Worm (Caenorhabditis elegans) whole organism, young adult: ENCODE measurements around the gene C04H5.1.

Experiments
- B0035.1 ChIP-seq: sonication (generic microtip); optimal IDR thresholded peaks from 2 replicates; lab custom pipeline; 2016; ENCODE audit warnings: missing genetic modification characterization, mild to moderate bottlenecking, missing compliant biosample characterization, missing genotype, missing genetic modification reagents
- C17E4.6 ChIP-seq: fragments of 200-800 bp; sonication (Bioruptor generic); IDR thresholded peaks from 2 replicates; pipeline ENCODE4 v1.3.6; 2022; ENCODE audit warnings: missing genetic modification reagents, missing genetic modification characterization, missing compliant biosample characterization
- F57C9.4 ChIP-seq: sonication (generic microtip); optimal IDR thresholded peaks from 2 replicates; lab custom pipeline; 2017; ENCODE audit warnings: mild to moderate bottlenecking, missing genetic modification characterization, missing compliant biosample characterization
- K12H6.12 ChIP-seq: fragments of 200-800 bp; sonication (Bioruptor generic); optimal IDR thresholded peaks from 2 replicates; lab custom pipeline; 2018; ENCODE audit warnings: mild to moderate bottlenecking, missing genetic modification characterization, missing compliant biosample characterization
- T26A5.8 ChIP-seq: sonication (generic microtip); optimal IDR thresholded peaks from 2 replicates; lab custom pipeline; 2016; ENCODE audit warnings: missing genetic modification characterization, missing compliant biosample characterization
- Y53F4B.3 ChIP-seq: fragments of 200-800 bp; sonication (Bioruptor generic); IDR thresholded peaks from 2 replicates; pipeline ENCODE4 v1.3.6; 2022; ENCODE audit warnings: missing genetic modification reagents, missing genetic modification characterization, missing compliant biosample characterization
- Y67H2A.10 ChIP-seq: fragments of 200-800 bp; sonication (Bioruptor generic); conservative IDR thresholded peaks from 2 replicates; pipeline ENCODE4 v1.3.6; 2022; ENCODE audit warnings: missing genetic modification reagents, missing genetic modification characterization, missing compliant biosample characterization
- Y79H2A.3 ChIP-seq: fragments of 200-800 bp; sonication (Bioruptor generic); conservative IDR thresholded peaks from 2 replicates; pipeline ENCODE4 v1.3.6; 2022; ENCODE audit warnings: missing genetic modification reagents, missing genetic modification characterization, missing compliant biosample characterization
- attf-3 ChIP-seq: fragments of 200-800 bp; sonication (Bioruptor generic); conservative IDR thresholded peaks from 2 replicates; pipeline ENCODE4 v1.3.6; 2022; ENCODE audit warnings: missing genetic modification reagents, missing genetic modification characterization, missing compliant biosample characterization
- attf-5 ChIP-seq: fragments of 200-800 bp; sonication (Bioruptor generic); optimal IDR thresholded peaks from 2 replicates; lab custom pipeline; 2018; ENCODE audit warnings: mild to moderate bottlenecking, missing genetic modification characterization, missing compliant biosample characterization
- attf-6 ChIP-seq: fragments of 200-800 bp; sonication (Bioruptor generic); IDR thresholded peaks from 2 replicates; pipeline ENCODE4 v1.3.6; 2022; ENCODE audit warnings: missing genetic modification reagents, missing genetic modification characterization, missing compliant biosample characterization
- ceh-27 ChIP-seq: fragments of 200-800 bp; sonication (Bioruptor generic); optimal IDR thresholded peaks from 2 replicates; lab custom pipeline; 2018; ENCODE audit warnings: mild to moderate bottlenecking, missing genetic modification characterization, moderate library complexity, missing compliant biosample characterization
- dpl-1 ChIP-seq: fragments of 150-350 bp; optimal IDR thresholded peaks from 2 replicates; lab custom pipeline; 2014; ENCODE audit warnings: missing biosample characterization, missing genetic modification reagents, missing genetic modification characterization
- egl-44 ChIP-seq: fragments of 200-800 bp; sonication (Bioruptor generic); IDR thresholded peaks from 2 replicates; pipeline ENCODE4 v1.3.6; 2022; ENCODE audit warnings: missing genetic modification reagents, missing genetic modification characterization, missing compliant biosample characterization
- egrh-3 ChIP-seq: fragments of 200-800 bp; sonication (Bioruptor generic); IDR thresholded peaks from 2 replicates; pipeline ENCODE4 v1.3.6; 2022; ENCODE audit warnings: missing genetic modification reagents, missing genetic modification characterization, missing compliant biosample characterization
- hmg-1.2 ChIP-seq: fragments of 200-800 bp; sonication (Bioruptor generic); IDR thresholded peaks from 2 replicates; pipeline ENCODE4 v1.3.6; 2022; ENCODE audit warnings: missing genetic modification reagents, missing genetic modification characterization, missing compliant biosample characterization
- hmg-20 ChIP-seq: fragments of 200-800 bp; sonication (Bioruptor generic); IDR thresholded peaks from 2 replicates; pipeline ENCODE4 v1.3.6; 2022; ENCODE audit warnings: missing genetic modification reagents, missing genetic modification characterization, missing compliant biosample characterization
- hrde-1 ChIP-seq: sonication (generic microtip); optimal IDR thresholded peaks from 2 replicates; lab custom pipeline; 2016; ENCODE audit warnings: missing genetic modification characterization, mild to moderate bottlenecking, missing compliant biosample characterization, moderate library complexity, missing genotype, missing genetic modification reagents, borderline replicate concordance
- let-526 ChIP-seq: fragments of 200-800 bp; sonication (Bioruptor generic); IDR thresholded peaks from 2 replicates; pipeline ENCODE4 v1.3.6; 2022; ENCODE audit warnings: missing genetic modification reagents, missing genetic modification characterization, missing compliant biosample characterization
- lin-26 ChIP-seq: fragments of 200-800 bp; sonication (Bioruptor generic); IDR thresholded peaks from 2 replicates; pipeline ENCODE4 v1.3.6; 2022; ENCODE audit warnings: missing genetic modification reagents, missing genetic modification characterization, missing compliant biosample characterization
- lsy-27 ChIP-seq: sonication (generic microtip); optimal IDR thresholded peaks from 2 replicates; lab custom pipeline; 2017; ENCODE audit warnings: missing genetic modification characterization, mild to moderate bottlenecking, missing compliant biosample characterization, antibody characterized with exemption, missing genotype, borderline replicate concordance; ENCODE audit not compliant: insufficient read depth
- madf-10 ChIP-seq: sonication (generic microtip); optimal IDR thresholded peaks from 2 replicates; lab custom pipeline; 2016; ENCODE audit warnings: mild to moderate bottlenecking, missing genetic modification characterization, missing compliant biosample characterization
- nfya-1 ChIP-seq: sonication (generic microtip); optimal IDR thresholded peaks from 2 replicates; lab custom pipeline; 2017; ENCODE audit warnings: antibody characterized with exemption, missing compliant biosample characterization, missing genetic modification characterization, borderline replicate concordance; ENCODE audit not compliant: insufficient read depth
- nfyb-1 ChIP-seq: fragments of 200-800 bp; sonication (Bioruptor generic); IDR thresholded peaks from 2 replicates; pipeline ENCODE4 v1.3.6; 2022; ENCODE audit warnings: missing genetic modification reagents, missing genetic modification characterization, missing compliant biosample characterization
- nhr-179 ChIP-seq: sonication (generic microtip); optimal IDR thresholded peaks from 2 replicates; lab custom pipeline; 2016; ENCODE audit warnings: mild to moderate bottlenecking, missing genetic modification characterization, missing compliant biosample characterization
- rpc-1 ChIP-seq, 2 experiments: fragments of 150-350 bp in 1 of 2; sonication (generic microtip) in 1 of 2; optimal IDR thresholded peaks; 2 replicates each; lab custom pipeline; 2014 to 2018; ENCODE audit warnings: missing biosample characterization in 1 of 2, missing genetic modification characterization in 1 of 2, missing genetic modification reagents in 1 of 2, missing genotype in 1 of 2
- sdz-38 ChIP-seq: sonication (generic microtip); optimal IDR thresholded peaks from 2 replicates; lab custom pipeline; 2016; ENCODE audit warnings: missing genotype, missing genetic modification characterization, missing compliant biosample characterization
- snpc-4 ChIP-seq, 5 experiments: fragments of 150-350 bp in 1 of 5; sonication (generic microtip) in 4 of 5; optimal IDR thresholded peaks; 2 replicates each; lab custom pipeline; 2014 to 2018; ENCODE audit warnings: missing genetic modification characterization in 5 of 5, missing biosample characterization in 3 of 5, antibody characterized with exemption in 2 of 5, mild to moderate bottlenecking in 2 of 5, missing compliant biosample characterization in 2 of 5, missing genotype in 2 of 5, moderate library complexity in 2 of 5, missing genetic modification reagents in 1 of 5
- xnd-1 ChIP-seq: sonication (generic microtip); optimal IDR thresholded peaks from 2 replicates; lab custom pipeline; 2016; ENCODE audit warnings: missing genotype, missing genetic modification reagents, missing genetic modification characterization, missing compliant biosample characterization
- zfh-2 ChIP-seq: fragments of 200-800 bp; sonication (Bioruptor generic); conservative IDR thresholded peaks from 2 replicates; pipeline ENCODE4 v1.3.6; 2022; ENCODE audit warnings: missing genetic modification reagents, missing genetic modification characterization, missing compliant biosample characterization
- ztf-28 ChIP-seq: fragments of 200-800 bp; sonication (Bioruptor generic); IDR thresholded peaks from 2 replicates; pipeline ENCODE4 v1.3.6; 2022; ENCODE audit warnings: missing genetic modification reagents, missing genetic modification characterization, missing compliant biosample characterization

C04H5.1 gene

DNA sequence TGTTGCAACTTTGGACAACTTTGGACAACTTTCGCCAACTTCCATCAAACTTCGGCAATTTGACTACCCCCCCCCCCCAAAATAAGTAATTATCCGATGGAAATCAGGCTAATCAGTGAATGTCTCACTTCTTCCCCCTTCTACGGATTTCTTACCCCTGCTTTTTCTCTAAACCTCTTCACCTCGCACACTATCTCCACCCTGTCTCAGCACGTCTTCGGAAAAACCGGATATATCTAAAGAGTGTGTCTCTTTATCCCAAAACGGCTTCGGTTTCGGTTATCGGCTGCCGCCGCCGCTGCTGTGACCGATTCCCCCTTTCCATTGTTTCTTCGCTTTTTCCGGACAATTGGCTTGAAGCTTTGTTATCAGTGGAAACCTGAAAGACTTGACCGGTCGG is 33.7 kb downstream of the C04H5.1 start:
- TF ChIP-seq F57C9.4 (tag; lab: Kevin White, UChicago): no peak
- peak; percentile 55 for TF ChIP-seq hmg-1.2 (GFP tag; lab: Robert Waterston, UW)

DNA sequence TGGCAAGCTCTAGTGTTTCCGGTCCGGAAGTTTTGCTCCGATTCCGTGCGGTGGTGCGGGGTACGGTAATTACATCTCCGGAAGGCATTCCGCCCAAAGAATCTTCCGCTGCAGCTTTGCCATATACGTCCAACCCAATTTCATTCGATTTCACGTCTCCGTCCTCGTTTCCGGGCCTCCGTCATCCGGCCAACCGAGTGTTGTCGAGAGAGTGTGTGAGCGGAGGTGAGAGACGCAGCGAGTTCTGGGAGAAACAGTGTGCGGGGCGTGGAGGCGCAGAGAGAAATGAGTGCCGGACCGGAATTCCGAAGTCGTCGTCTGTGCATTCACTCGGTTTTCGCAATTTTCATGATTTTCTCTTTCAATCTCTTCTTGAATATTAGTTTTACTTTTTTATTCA is 35.2 kb downstream of the C04H5.1 start:
- peak; percentile 91 for TF ChIP-seq zfh-2 (GFP tag; lab: Robert Waterston, UW)
- no peak for TF ChIP-seq attf-5 (GFP tag; lab: Kevin White, UChicago)
- TF ChIP-seq lin-26 (GFP tag; lab: Robert Waterston, UW): no peak
- TF ChIP-seq egrh-3 (GFP tag; lab: Robert Waterston, UW): peak; percentile 58
- TF ChIP-seq hmg-1.2 (GFP tag; lab: Robert Waterston, UW): peak; percentile 98
- no peak for TF ChIP-seq egl-44 (GFP tag; lab: Robert Waterston, UW)
- peak; percentile 1 for TF ChIP-seq K12H6.12 (tag; lab: Kevin White, UChicago)

DNA sequence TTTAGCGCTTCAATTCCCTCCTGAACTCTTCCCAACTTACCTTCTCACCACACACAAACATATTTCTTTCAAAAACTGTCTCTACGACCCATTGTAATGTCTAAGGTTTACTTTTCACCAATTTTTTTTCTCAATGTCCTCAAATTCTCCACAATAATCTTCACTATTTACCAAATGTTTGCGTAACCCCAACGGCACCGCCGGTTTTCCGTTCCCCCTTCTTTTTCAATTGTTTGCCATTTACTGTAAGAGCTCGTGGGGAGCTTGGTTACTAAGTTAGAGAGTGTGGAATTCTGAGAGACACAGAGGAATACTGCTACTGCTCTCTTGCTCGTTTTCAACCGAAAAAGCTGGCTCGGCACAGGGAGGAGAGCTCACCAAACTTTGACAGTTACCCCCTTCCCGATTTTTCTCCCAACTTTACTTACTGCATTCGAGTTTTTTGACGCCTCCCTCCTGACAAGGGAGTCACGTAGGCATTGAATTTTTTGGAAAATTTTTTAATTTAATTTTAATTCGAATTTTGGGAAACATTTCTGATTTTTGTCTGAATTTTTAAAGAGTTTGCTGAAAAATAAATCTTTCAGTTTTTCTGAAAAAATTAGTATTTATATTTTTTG is 36.6 kb downstream of the C04H5.1 start:
- TF ChIP-seq zfh-2 (GFP tag; lab: Robert Waterston, UW) (no peak), sdz-38 (tag; lab: Kevin White, UChicago) (no peak), hmg-20 (no peak), hrde-1 (tag; lab: Kevin White, UChicago) (no peak), let-526 (GFP tag; lab: Robert Waterston, UW) (no peak), attf-6 (GFP tag; lab: Robert Waterston, UW) (no peak), B0035.1 (tag; lab: Kevin White, UChicago) (no peak), xnd-1 (tag; lab: Kevin White, UChicago) (no peak), snpc-4 (GFP tag; optimal IDR thresholded peaks at IDR 0.05; lab: Kevin White, UChicago) (no peak), snpc-4 (tag; optimal IDR thresholded peaks at IDR 0.05; lab: Kevin White, UChicago) (no peak), C17E4.6 (GFP tag; lab: Robert Waterston, UW) (no peak), Y67H2A.10 (GFP tag; lab: Robert Waterston, UW) (no peak)
- TF ChIP-seq, all 124 proteins: peak for 0

DNA sequence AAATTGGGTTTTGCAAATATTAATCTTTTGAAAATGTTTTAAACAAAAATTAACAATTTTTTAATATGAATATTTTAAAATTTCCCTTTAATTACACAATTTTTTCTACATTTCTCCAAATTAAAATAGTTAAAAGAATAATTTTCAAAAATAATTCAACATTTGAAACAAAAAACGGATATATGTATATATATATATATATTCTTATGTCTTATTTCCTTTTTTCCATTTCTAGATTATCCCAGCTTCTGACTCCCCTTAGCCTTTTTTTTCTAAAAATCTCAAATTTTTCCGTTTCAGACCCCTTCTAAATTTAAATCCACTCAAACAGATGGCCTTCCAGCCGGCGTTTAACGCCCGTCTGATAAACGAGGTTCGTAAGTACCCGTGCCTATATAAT is 39.2 kb downstream of the C04H5.1 start, which contains the start of gene madf-5:
Gene madf-5 (plus strand): TSS at position 301 of the 400 bp plus-strand sequence.
- TF ChIP-seq rpc-1 (optimal IDR thresholded peaks at IDR 0.05; lab: Kevin White, UChicago): no peak
- TF ChIP-seq rpc-1 (tag; optimal IDR thresholded peaks at IDR 0.05; lab: Kevin White, UChicago): no peak
- no peak for TF ChIP-seq ceh-27 (GFP tag; lab: Kevin White, UChicago)
- no peak for TF ChIP-seq nfyb-1
- no peak for TF ChIP-seq madf-10 (tag; lab: Kevin White, UChicago)
- TF ChIP-seq Y79H2A.3 (GFP tag; lab: Robert Waterston, UW): no peak
- no peak for TF ChIP-seq ztf-28 (GFP tag; lab: Robert Waterston, UW)
- no peak for TF ChIP-seq dpl-1 (GFP tag; lab: Kevin White, UChicago)
- TF ChIP-seq attf-3: no peak
- no peak for TF ChIP-seq let-526 (GFP tag; lab: Robert Waterston, UW)
- TF ChIP-seq nhr-179 (tag; lab: Kevin White, UChicago): no peak
- TF ChIP-seq B0035.1 (tag; lab: Kevin White, UChicago): no peak

DNA sequence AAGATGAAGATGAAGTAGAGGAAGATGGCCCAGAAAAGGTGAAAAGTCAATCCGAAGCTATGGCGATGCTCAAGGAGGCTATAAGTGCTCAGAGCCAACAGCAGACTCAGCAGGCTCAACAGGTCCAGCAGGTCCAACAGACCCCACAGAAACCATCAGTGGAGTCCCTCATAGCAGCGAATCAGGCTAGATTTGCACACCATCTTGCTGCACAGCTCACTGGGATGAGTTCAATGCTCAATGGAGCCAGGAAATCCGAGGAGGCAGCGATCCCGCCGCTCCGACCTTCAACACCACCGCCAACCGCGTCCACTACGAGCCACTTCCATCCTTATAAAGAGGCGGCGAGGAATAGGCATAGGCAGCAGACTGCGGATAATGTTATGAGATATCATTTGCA is 40.7 kb downstream of the C04H5.1 start:
- TF ChIP-seq T26A5.8 (tag; lab: Kevin White, UChicago): no peak
- TF ChIP-seq K12H6.12 (tag; lab: Kevin White, UChicago): no peak
- no peak for TF ChIP-seq lsy-27 (tag; lab: Kevin White, UChicago)
- no peak for TF ChIP-seq Y53F4B.3 (GFP tag; lab: Robert Waterston, UW)
- no peak for TF ChIP-seq nfya-1 (tag; lab: Kevin White, UChicago)
- TF ChIP-seq zfh-2 (GFP tag; lab: Robert Waterston, UW): peak; percentile 79
- TF ChIP-seq nfyb-1: 0 out of 2 replicates have a peak, but pooled peaks have one; percentile 14
